Worm (Caenorhabditis elegans): ENCODE results near the gene pax-3.

- TF ChIP-seq ceh-18 (tag; optimal IDR thresholded peaks at IDR 0.05) (no peak), Y22D7AL.16 (tag; optimal IDR thresholded peaks at IDR 0.05) (no peak), C08G9.2 (tag; optimal IDR thresholded peaks at IDR 0.05) (no peak), K09A11.1 (tag; optimal IDR thresholded peaks at IDR 0.05; ENCODE audit: insufficient read depth) (no peak), ceh-24 (tag; optimal IDR thresholded peaks at IDR 0.05) (no peak), nhr-232 (tag; optimal IDR thresholded peaks at IDR 0.05) (no peak), ceh-14 (tag; optimal IDR thresholded peaks at IDR 0.05) (no peak), madf-2 (tag; optimal IDR thresholded peaks at IDR 0.05) (no peak), rnt-1 (tag; optimal IDR thresholded peaks at IDR 0.05) (no peak), hlh-15 (tag; optimal IDR thresholded peaks at IDR 0.05) (no peak), sdc-2 (tag; optimal IDR thresholded peaks at IDR 0.05) (no peak), ceh-34 (tag; optimal IDR thresholded peaks at IDR 0.05) (no peak), F13H6.1 (tag; optimal IDR thresholded peaks at IDR 0.05) (no peak), ama-1 (optimal IDR thresholded peaks at IDR 0.05) (no peak)
These were observed 43.2 kb upstream of the pax-3 start for ce11 chrII:10103212-10103611.
